Worm (Caenorhabditis elegans) whole organism, young adult: ENCODE results near the gene lin-33.

ENCODE experiments used
- D2030.7 ChIP-seq: fragments of 200-800 bp; sonication (Bioruptor generic); IDR thresholded peaks from 2 replicates; pipeline ENCODE4 v1.3.6; 2022; ENCODE audit warnings: missing genetic modification reagents, missing genetic modification characterization, missing compliant biosample characterization
- F39B2.1 ChIP-seq: fragments of 200-800 bp; sonication (Bioruptor generic); IDR thresholded peaks from 2 replicates; pipeline ENCODE4 v1.3.6; 2022; ENCODE audit warnings: missing genetic modification reagents, missing genetic modification characterization, missing compliant biosample characterization
- F52B5.7 ChIP-seq: sonication (generic microtip); optimal IDR thresholded peaks from 2 replicates; lab custom pipeline; 2016; ENCODE audit warnings: mild to moderate bottlenecking, missing genetic modification characterization, missing compliant biosample characterization
- F55B11.4 ChIP-seq: sonication (generic microtip); optimal IDR thresholded peaks from 2 replicates; lab custom pipeline; 2016; ENCODE audit warnings: missing compliant biosample characterization, missing genetic modification characterization, borderline replicate concordance; ENCODE audit not compliant: insufficient read depth
- T07F8.4 ChIP-seq: sonication (generic microtip); optimal IDR thresholded peaks from 2 replicates; lab custom pipeline; 2016; ENCODE audit warnings: mild to moderate bottlenecking, missing genetic modification characterization, moderate library complexity, missing compliant biosample characterization
- Y79H2A.3 ChIP-seq: fragments of 200-800 bp; sonication (Bioruptor generic); conservative IDR thresholded peaks from 2 replicates; pipeline ENCODE4 v1.3.6; 2022; ENCODE audit warnings: missing genetic modification reagents, missing genetic modification characterization, missing compliant biosample characterization
- Y95B8A.8 ChIP-seq: fragments of 200-800 bp; sonication (Bioruptor generic); IDR thresholded peaks from 2 replicates; pipeline ENCODE4 v1.3.6; 2022; ENCODE audit warnings: missing genetic modification reagents, missing genetic modification characterization, missing compliant biosample characterization
- ZK185.1 ChIP-seq: sonication (generic microtip); optimal IDR thresholded peaks from 2 replicates; lab custom pipeline; 2016; ENCODE audit warnings: mild to moderate bottlenecking, missing genetic modification characterization, missing compliant biosample characterization; ENCODE audit not compliant: poor library complexity, severe bottlenecking
- ama-1 ChIP-seq, 3 experiments: fragments of 150-350 bp in 1 of 3; sonication (generic microtip) in 2 of 3; optimal IDR thresholded peaks; 2 replicates each; lab custom pipeline; 2014 to 2018; ENCODE audit warnings: missing biosample characterization in 2 of 3, missing genetic modification characterization in 2 of 3, missing genetic modification reagents in 2 of 3
- atf-7 ChIP-seq: sonication (generic microtip); optimal IDR thresholded peaks from 2 replicates; lab custom pipeline; 2017; ENCODE audit warnings: mild to moderate bottlenecking, missing genetic modification characterization, missing compliant biosample characterization
- athp-1 ChIP-seq: sonication (generic microtip); optimal IDR thresholded peaks from 2 replicates; lab custom pipeline; 2017; ENCODE audit warnings: mild to moderate bottlenecking, missing genetic modification characterization, missing compliant biosample characterization
- attf-6 ChIP-seq: fragments of 200-800 bp; sonication (Bioruptor generic); IDR thresholded peaks from 2 replicates; pipeline ENCODE4 v1.3.6; 2022; ENCODE audit warnings: missing genetic modification reagents, missing genetic modification characterization, missing compliant biosample characterization
- ceh-27 ChIP-seq: fragments of 200-800 bp; sonication (Bioruptor generic); optimal IDR thresholded peaks from 2 replicates; lab custom pipeline; 2018; ENCODE audit warnings: mild to moderate bottlenecking, missing genetic modification characterization, moderate library complexity, missing compliant biosample characterization
- ceh-40 ChIP-seq: fragments of 200-800 bp; sonication (Bioruptor generic); IDR thresholded peaks from 2 replicates; pipeline ENCODE4 v1.3.6; 2022; ENCODE audit warnings: missing genetic modification characterization, missing compliant biosample characterization
- die-1 ChIP-seq: sonication (generic microtip); optimal IDR thresholded peaks from 2 replicates; lab custom pipeline; 2016; ENCODE audit warnings: missing genotype, mild to moderate bottlenecking, missing genetic modification characterization, missing compliant biosample characterization
- dpff-1 ChIP-seq: sonication (generic microtip); optimal IDR thresholded peaks from 2 replicates; lab custom pipeline; 2017; ENCODE audit warnings: mild to moderate bottlenecking, missing genetic modification characterization, missing compliant biosample characterization
- egl-44 ChIP-seq: fragments of 200-800 bp; sonication (Bioruptor generic); IDR thresholded peaks from 2 replicates; pipeline ENCODE4 v1.3.6; 2022; ENCODE audit warnings: missing genetic modification reagents, missing genetic modification characterization, missing compliant biosample characterization
- egrh-3 ChIP-seq: fragments of 200-800 bp; sonication (Bioruptor generic); IDR thresholded peaks from 2 replicates; pipeline ENCODE4 v1.3.6; 2022; ENCODE audit warnings: missing genetic modification reagents, missing genetic modification characterization, missing compliant biosample characterization
- ekl-4 ChIP-seq: fragments of 200-800 bp; sonication (Bioruptor generic); IDR thresholded peaks from 2 replicates; pipeline ENCODE4 v1.3.6; 2022; ENCODE audit warnings: missing genetic modification reagents, missing genetic modification characterization, missing compliant biosample characterization
- ets-4 ChIP-seq: fragments of 200-800 bp; sonication (Bioruptor generic); optimal IDR thresholded peaks from 2 replicates; lab custom pipeline; 2018; ENCODE audit warnings: mild to moderate bottlenecking, missing genetic modification characterization, missing compliant biosample characterization
- him-1 ChIP-seq: sonication (generic microtip); optimal IDR thresholded peaks from 2 replicates; lab custom pipeline; 2016; ENCODE audit warnings: missing genotype, missing genetic modification reagents, missing genetic modification characterization, missing compliant biosample characterization
- hlh-26 ChIP-seq: fragments of 200-800 bp; sonication (Bioruptor generic); conservative IDR thresholded peaks from 2 replicates; pipeline ENCODE4 v1.3.6; 2022; ENCODE audit warnings: missing genetic modification reagents, missing genetic modification characterization, missing compliant biosample characterization
- hmg-1.2 ChIP-seq: fragments of 200-800 bp; sonication (Bioruptor generic); IDR thresholded peaks from 2 replicates; pipeline ENCODE4 v1.3.6; 2022; ENCODE audit warnings: missing genetic modification reagents, missing genetic modification characterization, missing compliant biosample characterization
- hmg-20 ChIP-seq: fragments of 200-800 bp; sonication (Bioruptor generic); IDR thresholded peaks from 2 replicates; pipeline ENCODE4 v1.3.6; 2022; ENCODE audit warnings: missing genetic modification reagents, missing genetic modification characterization, missing compliant biosample characterization
- hsf-1 ChIP-seq: fragments of 200-800 bp; sonication (Bioruptor generic); IDR thresholded peaks from 2 replicates; pipeline ENCODE4 v1.3.6; 2022; ENCODE audit warnings: missing genetic modification reagents, missing genetic modification characterization, missing compliant biosample characterization
- lag-1 ChIP-seq: fragments of 200-800 bp; sonication (Bioruptor generic); IDR thresholded peaks from 2 replicates; pipeline ENCODE4 v1.3.6; 2022; ENCODE audit warnings: missing genetic modification reagents, missing genetic modification characterization, missing compliant biosample characterization
- mes-4 ChIP-seq: sonication (generic microtip); optimal IDR thresholded peaks from 2 replicates; lab custom pipeline; 2016; ENCODE audit warnings: missing genotype, missing genetic modification characterization, missing compliant biosample characterization
- nfya-2 ChIP-seq: fragments of 200-800 bp; sonication (Bioruptor generic); IDR thresholded peaks from 2 replicates; pipeline ENCODE4 v1.3.6; 2022; ENCODE audit warnings: missing genetic modification reagents, missing genetic modification characterization, missing compliant biosample characterization
- nhr-90 ChIP-seq: sonication (generic microtip); optimal IDR thresholded peaks from 2 replicates; lab custom pipeline; 2016; ENCODE audit warnings: missing genotype, mild to moderate bottlenecking, missing genetic modification characterization, missing compliant biosample characterization
- pha-4 ChIP-seq: fragments of 150-350 bp; sonication (generic microtip); optimal IDR thresholded peaks from 2 replicates; lab custom pipeline; 2014; ENCODE audit warnings: missing biosample characterization, missing genetic modification reagents, missing genetic modification characterization
- rcor-1 ChIP-seq: fragments of 200-800 bp; sonication (Bioruptor generic); IDR thresholded peaks from 2 replicates; pipeline ENCODE4 v1.3.6; 2022; ENCODE audit warnings: missing genetic modification reagents, missing genetic modification characterization, missing compliant biosample characterization
- sea-2 ChIP-seq: fragments of 200-800 bp; sonication (Bioruptor generic); IDR thresholded peaks from 2 replicates; pipeline ENCODE4 v1.3.6; 2022; ENCODE audit warnings: missing genetic modification characterization, missing compliant biosample characterization
- snpc-1.1 ChIP-seq: sonication (generic microtip); optimal IDR thresholded peaks from 2 replicates; lab custom pipeline; 2017; ENCODE audit warnings: missing genetic modification characterization, mild to moderate bottlenecking, missing compliant biosample characterization, antibody characterized with exemption, moderate library complexity, missing genotype, missing genetic modification reagents; ENCODE audit not compliant: insufficient read depth
- snpc-1.3 ChIP-seq: sonication (generic microtip); optimal IDR thresholded peaks from 2 replicates; lab custom pipeline; 2017; ENCODE audit warnings: missing genetic modification characterization, mild to moderate bottlenecking, missing compliant biosample characterization, antibody characterized with exemption, moderate library complexity, missing genotype, missing genetic modification reagents; ENCODE audit not compliant: insufficient read depth
- ztf-25 ChIP-seq: fragments of 200-800 bp; sonication (Bioruptor generic); IDR thresholded peaks from 2 replicates; pipeline ENCODE4 v1.3.6; 2022; ENCODE audit warnings: missing genetic modification reagents, missing genetic modification characterization, missing compliant biosample characterization
- ztf-26 ChIP-seq: sonication (generic microtip); optimal IDR thresholded peaks from 2 replicates; lab custom pipeline; 2017; ENCODE audit warnings: missing genetic modification characterization, missing compliant biosample characterization
- ztf-3 ChIP-seq: fragments of 200-800 bp; sonication (Bioruptor generic); optimal IDR thresholded peaks from 2 replicates; lab custom pipeline; 2018; ENCODE audit warnings: mild to moderate bottlenecking, missing genetic modification characterization, missing compliant biosample characterization

lin-33 gene

DNA sequence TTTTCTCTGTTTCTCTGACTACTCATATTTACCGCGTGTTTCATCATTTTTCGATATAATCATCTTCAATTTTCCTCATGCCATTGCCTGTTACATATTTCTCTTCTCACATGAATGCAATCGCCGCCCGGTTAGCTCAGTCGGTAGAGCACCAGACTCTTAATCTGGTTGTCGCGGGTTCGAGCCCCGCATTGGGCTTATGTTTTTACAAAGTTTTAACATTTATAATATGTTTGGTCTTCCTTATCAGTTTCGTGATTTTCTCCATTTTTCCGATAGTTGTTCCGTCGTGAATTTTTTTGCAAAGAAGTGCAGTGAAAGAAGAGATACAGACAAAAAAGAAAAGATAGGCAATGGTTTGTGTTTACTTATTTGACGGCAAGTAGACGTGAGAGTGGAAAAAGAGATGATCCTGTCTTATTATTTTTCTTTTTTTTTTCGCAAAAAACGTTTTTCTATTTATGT lies 36.6 kb downstream of the lin-33 start (continued):
- TF ChIP-seq egrh-3 (peak; percentile 24; the same call in 1 of the 2 replicates), lag-1 (GFP tag; lab: Robert Waterston, UW) (no peak), dpff-1 (tag; lab: Kevin White, UChicago) (no peak), snpc-1.1 (tag; lab: Kevin White, UChicago) (peak; percentile 73), F52B5.7 (tag; lab: Kevin White, UChicago) (peak; percentile 37), hlh-26 (GFP tag; lab: Robert Waterston, UW) (no peak), ceh-40 (GFP tag; lab: Robert Waterston, UW) (peak; percentile 66; the same call in 1 of the 2 replicates), egl-44 (GFP tag; lab: Robert Waterston, UW) (peak; percentile 77; the same call in 1 of the 2 replicates), ets-4 (GFP tag; lab: Kevin White, UChicago) (peak; percentile 19), F39B2.1 (no peak), ztf-26 (tag; lab: Kevin White, UChicago) (peak; percentile 81), athp-1 (tag; lab: Kevin White, UChicago) (peak; percentile 54), pha-4 (tag; lab: Kevin White, UChicago) (peak; percentile 69), T07F8.4 (tag; lab: Kevin White, UChicago) (peak; percentile 78), mes-4 (tag; lab: Kevin White, UChicago) (peak; percentile 82), rcor-1 (peak; percentile 64; the same call in 1 of the 2 replicates), ama-1 (optimal IDR thresholded peaks at IDR 0.05; lab: Kevin White, UChicago) (no peak), ama-1 (GFP tag; optimal IDR thresholded peaks at IDR 0.05; lab: Kevin White, UChicago) (peak; percentile 52 to 91), nfya-2 (GFP tag; lab: Robert Waterston, UW) (no peak), die-1 (peak; percentile 94), snpc-1.3 (tag; lab: Kevin White, UChicago) (peak; percentile 93), ztf-25 (GFP tag; lab: Robert Waterston, UW) (peak; percentile 78; the same call in 1 of the 2 replicates), nhr-90 (tag; lab: Kevin White, UChicago) (peak; percentile 92), ceh-27 (GFP tag; lab: Kevin White, UChicago) (peak; percentile 49), atf-7 (tag; lab: Kevin White, UChicago) (peak; percentile 80), hmg-20 (peak; percentile 80), ZK185.1 (tag; lab: Kevin White, UChicago) (peak; percentile 92), ekl-4 (GFP tag; lab: Robert Waterston, UW) (peak; percentile 81), Y79H2A.3 (GFP tag; lab: Robert Waterston, UW) (no peak; the same call in 1 of the 2 replicates), D2030.7 (GFP tag; lab: Robert Waterston, UW) (peak; percentile 69), ztf-3 (GFP tag; lab: Kevin White, UChicago) (peak; percentile 48), hsf-1 (GFP tag; lab: Robert Waterston, UW) (no peak; the same call in 1 of the 2 replicates), attf-6 (peak; percentile 86), him-1 (tag; lab: Kevin White, UChicago) (peak; percentile 94), sea-2 (GFP tag; lab: Robert Waterston, UW) (0 out of 2 replicates have a peak, but pooled peaks have one; percentile 67), F55B11.4 (tag; lab: Kevin White, UChicago) (no peak)

ce11 chrIV:5970526-5970925 lies 40.1 kb downstream of the lin-33 start:
- TF ChIP-seq hmg-1.2 (GFP tag; lab: Robert Waterston, UW) (0 out of 2 replicates have a peak, but pooled peaks have one; percentile 6), Y95B8A.8 (GFP tag; lab: Robert Waterston, UW) (no peak)
- TF ChIP-seq, all 124 proteins: peak for 1
